Worm (Caenorhabditis elegans) whole organism, mixed stage, embryonic: ENCODE measurements around the gene ogt-1.

Experiments used
- ceh-43 ChIP-seq: fragments of 200-800 bp; sonication (Bioruptor generic); optimal IDR thresholded peaks from 2 replicates; lab custom pipeline; 2018; ENCODE audit warnings: mild to moderate bottlenecking, missing genetic modification characterization, moderate library complexity, missing compliant biosample characterization
- ceh-83 ChIP-seq: fragments of 200-800 bp; sonication (Bioruptor generic); optimal IDR thresholded peaks from 2 replicates; lab custom pipeline; 2018; ENCODE audit warnings: mild to moderate bottlenecking, missing genetic modification characterization, missing compliant biosample characterization
- elt-3 ChIP-seq: fragments of 150-350 bp; optimal IDR thresholded peaks from 2 replicates; lab custom pipeline; 2014; ENCODE audit warnings: missing biosample characterization, missing genetic modification characterization
- lin-13 ChIP-seq: fragments of 150-350 bp; optimal IDR thresholded peaks from 2 replicates; lab custom pipeline; 2014; ENCODE audit warnings: missing biosample characterization, missing genetic modification characterization
- nhr-12 ChIP-seq: fragments of 150-350 bp; optimal IDR thresholded peaks from 2 replicates; lab custom pipeline; 2014; ENCODE audit warnings: missing biosample characterization, missing genetic modification characterization
- nhr-237 ChIP-seq: fragments of 150-350 bp; optimal IDR thresholded peaks from 2 replicates; lab custom pipeline; 2014; ENCODE audit warnings: missing biosample characterization, missing genetic modification characterization
- pha-4 ChIP-seq: fragments of 150-350 bp; optimal IDR thresholded peaks from 2 replicates; lab custom pipeline; 2018; ENCODE audit warnings: missing biosample characterization, missing genetic modification reagents, missing genetic modification characterization
- unc-62 ChIP-seq: fragments of 150-350 bp; optimal IDR thresholded peaks from 2 replicates; lab custom pipeline; 2014; ENCODE audit warnings: missing biosample characterization, missing genetic modification reagents, missing genetic modification characterization
- zip-8 ChIP-seq: fragments of 150-350 bp; optimal IDR thresholded peaks from 2 replicates; lab custom pipeline; 2014; ENCODE audit warnings: missing biosample characterization, missing genetic modification characterization
- ztf-11 ChIP-seq: fragments of 150-350 bp; optimal IDR thresholded peaks from 2 replicates; lab custom pipeline; 2014; ENCODE audit warnings: missing biosample characterization, missing genetic modification characterization

ce11 chrIII:7197973-7198372 lies 44.4 kb upstream of the ogt-1 start, which contains the start of gene exos-9:
- TF ChIP-seq elt-3 (tag; lab: Kevin White, UChicago) (no peak), zip-8 (no peak), lin-13 (tag; lab: Kevin White, UChicago) (no peak), unc-62 (GFP tag; lab: Kevin White, UChicago) (no peak), pha-4 (tag; lab: Kevin White, UChicago) (no peak), ceh-83 (GFP tag; lab: Kevin White, UChicago) (no peak), nhr-237 (tag; lab: Kevin White, UChicago) (no peak), ztf-11 (tag; lab: Kevin White, UChicago) (no peak), nhr-12 (tag; lab: Kevin White, UChicago) (no peak), ceh-43 (GFP tag; lab: Kevin White, UChicago) (no peak)
